Fruit fly (Drosophila melanogaster): Measurements from ENCODE around the gene Sfp79B.

Sfp79B gene

dm6 chr3L:22080022-22080421, at the start of gene Sfp79B:
Gene Sfp79B, plus strand, starts transcription at chr3L:22080322.
- TF ChIP-seq CG4496 (GFP tag; IDR thresholded peaks at IDR 0.05) (no peak), CG12605 (GFP tag; IDR thresholded peaks at IDR 0.05) (no peak), CG34367 (tag; optimal IDR thresholded peaks at IDR 0.05) (no peak), CG8159 (tag; optimal IDR thresholded peaks at IDR 0.05) (no peak), CG8301 (tag; optimal IDR thresholded peaks at IDR 0.05) (no peak), Pif1A (GFP tag; optimal IDR thresholded peaks at IDR 0.05) (no peak)

- no peak for TF ChIP-seq CG15710 (tag; optimal IDR thresholded peaks at IDR 0.05)
- no peak for TF ChIP-seq Snoo (tag; optimal IDR thresholded peaks at IDR 0.05)
- TF ChIP-seq EcR (GFP tag; optimal IDR thresholded peaks at IDR 0.05) = no peak
- TF ChIP-seq rn (GFP tag; IDR thresholded peaks at IDR 0.05) = no peak
- 0 out of 3 replicates have a peak, but pooled peaks have one; percentile 26 for TF ChIP-seq CG4496 (GFP tag; IDR thresholded peaks at IDR 0.05)
Measured at dm6 chr3L:22034717-22035116, 45.4 kb upstream of the Sfp79B start, which contains the start of gene Oct-TyrR. Gene Oct-TyrR, plus strand, starts transcription at chr3L:22035003.

dm6 chr3L:22051152-22051551, 29.0 kb upstream of the Sfp79B start:
- TF ChIP-seq EcR (GFP tag; optimal IDR thresholded peaks at IDR 0.05) = no peak
- TF ChIP-seq rn (GFP tag; IDR thresholded peaks at IDR 0.05) = no peak
- no peak for TF ChIP-seq CG13204 (GFP tag; optimal IDR thresholded peaks at IDR 0.05)
- TF ChIP-seq CG17806 (tag; optimal IDR thresholded peaks at IDR 0.05) = no peak
- TF ChIP-seq D1 (tag; optimal IDR thresholded peaks at IDR 0.05) = no peak
- TF ChIP-seq CG8301 (tag; optimal IDR thresholded peaks at IDR 0.05) = no peak
- TF ChIP-seq CG4496 (GFP tag; IDR thresholded peaks at IDR 0.05) = no peak
- TF ChIP-seq CG34367 (tag; optimal IDR thresholded peaks at IDR 0.05) = no peak
- TF ChIP-seq CG9948 (tag; optimal IDR thresholded peaks at IDR 0.05) = no peak
- no peak for TF ChIP-seq CG10348 (GFP tag; IDR thresholded peaks at IDR 0.05)
- no peak for TF ChIP-seq Pif1A (GFP tag; optimal IDR thresholded peaks at IDR 0.05)
- TF ChIP-seq CG15710 (tag; optimal IDR thresholded peaks at IDR 0.05) = no peak
- TF ChIP-seq Snoo (tag; optimal IDR thresholded peaks at IDR 0.05) = no peak
- TF ChIP-seq fd96Ca (GFP tag; IDR thresholded peaks at IDR 0.05) = no peak

- TF ChIP-seq fd96Ca (GFP tag; IDR thresholded peaks at IDR 0.05) = no peak
- TF ChIP-seq CG17806 (tag; optimal IDR thresholded peaks at IDR 0.05) = no peak
Measured at dm6 chr3L:22053343-22053742, 26.8 kb upstream of the Sfp79B start.

- TF ChIP-seq CG13204 (GFP tag; optimal IDR thresholded peaks at IDR 0.05) (peak; percentile 41), CG8301 (tag; optimal IDR thresholded peaks at IDR 0.05) (no peak), CG32121 (GFP tag; IDR thresholded peaks at IDR 0.05) (no peak), CG15710 (tag; optimal IDR thresholded peaks at IDR 0.05) (no peak), Snoo (tag; optimal IDR thresholded peaks at IDR 0.05) (no peak), EcR (GFP tag; optimal IDR thresholded peaks at IDR 0.05) (peak; percentile 51), Ets98B (GFP tag; IDR thresholded peaks at IDR 0.05) (no peak), D1 (tag; optimal IDR thresholded peaks at IDR 0.05) (no peak), Pif1B (GFP tag; optimal IDR thresholded peaks at IDR 0.05) (no peak), Pif1A (GFP tag; optimal IDR thresholded peaks at IDR 0.05) (no peak), CG14655 (GFP tag; optimal IDR thresholded peaks at IDR 0.05) (no peak), CG8159 (tag; optimal IDR thresholded peaks at IDR 0.05) (no peak), CG10348 (GFP tag; IDR thresholded peaks at IDR 0.05) (no peak)
Measured at dm6 chr3L:22063833-22064232, 16.3 kb upstream of the Sfp79B start.

- TF ChIP-seq CG17806 (tag; optimal IDR thresholded peaks at IDR 0.05) (no peak), Snoo (tag; optimal IDR thresholded peaks at IDR 0.05) (no peak), CG12605 (GFP tag; IDR thresholded peaks at IDR 0.05) (no peak), CG15710 (tag; optimal IDR thresholded peaks at IDR 0.05) (no peak), gl (tag; optimal IDR thresholded peaks at IDR 0.05) (no peak), Ets98B (GFP tag; IDR thresholded peaks at IDR 0.05) (0 out of 2 replicates have a peak, but pooled peaks have one; percentile 12), CG4496 (GFP tag; IDR thresholded peaks at IDR 0.05) (0 out of 3 replicates have a peak, but pooled peaks have one; percentile 8), rn (GFP tag; IDR thresholded peaks at IDR 0.05) (0 out of 2 replicates have a peak, but pooled peaks have one; percentile 21)
Measured at dm6 chr3L:22065694-22066093, 14.4 kb upstream of the Sfp79B start, which contains the start of gene CG14561. Gene CG14561, plus strand, starts transcription at chr3L:22065907.

dm6 chr3L:22070506-22070905, 9.6 kb upstream of the Sfp79B start:
- no peak for TF ChIP-seq CG12605 (GFP tag; IDR thresholded peaks at IDR 0.05)
- TF ChIP-seq CG10348 (GFP tag; IDR thresholded peaks at IDR 0.05) = no peak
- no peak for TF ChIP-seq CG4496 (GFP tag; IDR thresholded peaks at IDR 0.05)
- TF ChIP-seq fd96Ca (GFP tag; IDR thresholded peaks at IDR 0.05) = no peak
- no peak for TF ChIP-seq gl (tag; optimal IDR thresholded peaks at IDR 0.05)
- TF ChIP-seq CG14655 (GFP tag; optimal IDR thresholded peaks at IDR 0.05) = no peak
- no peak for TF ChIP-seq CG32121 (GFP tag; IDR thresholded peaks at IDR 0.05)
- no peak for TF ChIP-seq CG8159 (tag; optimal IDR thresholded peaks at IDR 0.05)
- no peak for TF ChIP-seq Ets98B (GFP tag; IDR thresholded peaks at IDR 0.05)
- TF ChIP-seq CG34367 (tag; optimal IDR thresholded peaks at IDR 0.05) = no peak
- no peak for TF ChIP-seq Pif1B (GFP tag; optimal IDR thresholded peaks at IDR 0.05)
- no peak for TF ChIP-seq EcR (GFP tag; optimal IDR thresholded peaks at IDR 0.05)
- no peak for TF ChIP-seq CG17806 (tag; optimal IDR thresholded peaks at IDR 0.05)
- no peak for TF ChIP-seq CG8301 (tag; optimal IDR thresholded peaks at IDR 0.05)

All from whole organism, pupa.